Worm (Caenorhabditis elegans) whole organism, midembryonic: ENCODE results near the gene ubc-8.

Experiments
- T22C8.4 ChIP-seq: fragments of 200-800 bp; sonication (Bioruptor generic); IDR thresholded peaks from 2 replicates; pipeline ENCODE4 v1.3.6; 2022; ENCODE audit warnings: missing genetic modification characterization, missing compliant biosample characterization
- cog-1 ChIP-seq: sonication (generic microtip); optimal IDR thresholded peaks from 2 replicates; lab custom pipeline; 2016; ENCODE audit warnings: missing genetic modification characterization, missing compliant biosample characterization
- flt-1 ChIP-seq: fragments of 200-800 bp; sonication (Bioruptor generic); IDR thresholded peaks from 2 replicates; pipeline ENCODE4 v1.3.6; 2022; ENCODE audit warnings: missing genetic modification characterization, missing compliant biosample characterization
- klf-2 ChIP-seq: fragments of 200-800 bp; sonication (Bioruptor generic); conservative IDR thresholded peaks from 2 replicates; pipeline ENCODE4 v1.3.6; 2022; ENCODE audit warnings: missing genetic modification reagents, missing genetic modification characterization, missing compliant biosample characterization
- med-1 ChIP-seq: sonication (generic microtip); optimal IDR thresholded peaks from 2 replicates; lab custom pipeline; 2017; ENCODE audit warnings: missing genetic modification characterization, mild to moderate bottlenecking, missing compliant biosample characterization, antibody characterized with exemption, missing genetic modification reagents; ENCODE audit not compliant: insufficient read depth
- ref-1 ChIP-seq: fragments of 200-800 bp; sonication (Bioruptor generic); conservative IDR thresholded peaks from 2 replicates; pipeline ENCODE4 v1.3.6; 2022; ENCODE audit warnings: missing genetic modification reagents, missing genetic modification characterization, missing compliant biosample characterization
- tab-1 ChIP-seq: fragments of 200-800 bp; sonication (Bioruptor generic); IDR thresholded peaks from 2 replicates; pipeline ENCODE4 v1.3.6; 2022; ENCODE audit warnings: missing genetic modification characterization, missing compliant biosample characterization
- ztf-23 ChIP-seq: fragments of 200-800 bp; sonication (Bioruptor generic); IDR thresholded peaks from 2 replicates; pipeline ENCODE4 v1.3.6; 2022; ENCODE audit warnings: missing genetic modification reagents, missing genetic modification characterization, missing compliant biosample characterization
- ztf-29 ChIP-seq: fragments of 200-800 bp; sonication (Bioruptor generic); IDR thresholded peaks from 2 replicates; pipeline ENCODE4 v1.3.6; 2022; ENCODE audit warnings: missing genetic modification reagents, missing genetic modification characterization, missing compliant biosample characterization

DNA sequence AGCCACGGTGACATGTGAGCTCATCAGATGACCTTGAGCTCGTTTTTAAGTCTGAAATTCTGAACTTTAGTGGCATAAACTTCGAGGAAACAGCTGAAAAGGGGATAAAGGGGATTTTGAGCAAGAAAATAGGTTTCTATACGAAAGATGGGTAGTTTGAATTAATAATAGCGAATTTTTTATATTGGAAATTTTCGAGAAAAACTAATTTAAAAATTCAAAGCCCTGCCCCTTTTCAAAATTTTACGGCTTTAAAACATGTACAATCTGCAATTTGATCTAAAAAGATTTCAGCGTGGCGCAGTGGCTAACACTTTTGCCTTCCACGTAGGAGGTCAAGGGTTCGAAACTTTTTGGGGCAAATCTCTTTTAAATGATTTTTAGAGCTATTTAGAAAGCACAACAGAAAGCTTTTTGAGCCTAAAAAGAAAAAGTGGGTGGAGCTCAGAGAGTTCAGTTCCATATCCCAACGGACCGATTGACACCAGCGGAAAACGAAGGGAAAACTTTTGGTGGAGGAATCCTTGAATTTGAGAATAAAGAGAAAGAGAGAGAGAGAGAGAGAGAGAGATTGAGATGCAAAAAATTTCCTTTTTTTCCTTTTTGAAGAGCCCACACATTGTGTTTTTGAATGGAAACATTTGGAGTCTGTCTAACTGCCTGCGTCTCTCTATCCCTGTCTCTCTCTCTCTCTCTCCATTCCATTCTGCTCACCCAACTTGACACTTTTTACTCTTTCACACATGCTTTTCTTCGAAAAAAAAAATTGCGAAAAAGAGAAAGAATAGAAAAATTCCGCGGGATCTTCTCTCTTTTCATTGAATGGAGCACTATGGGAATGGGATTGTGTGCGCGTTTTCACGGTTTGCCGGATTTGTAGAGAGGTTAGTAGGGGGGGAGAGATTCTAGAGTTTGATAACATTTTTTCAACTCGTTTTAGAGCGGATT lies 42.8 kb downstream of the ubc-8 start, which contains the start of gene Y69A2AR.31:
- TF ChIP-seq flt-1 (GFP tag; lab: Robert Waterston, UW) = no peak
- TF ChIP-seq T22C8.4 (GFP tag; lab: Robert Waterston, UW) = no peak
- TF ChIP-seq klf-2 (GFP tag; lab: Robert Waterston, UW) = no peak
- no peak for TF ChIP-seq med-1 (GFP tag; lab: Kevin White, UChicago)
- no peak for TF ChIP-seq ztf-23
- TF ChIP-seq ztf-29 (GFP tag; lab: Robert Waterston, UW) = no peak
- no peak for TF ChIP-seq ref-1 (GFP tag; lab: Robert Waterston, UW)
- TF ChIP-seq tab-1 (GFP tag; lab: Robert Waterston, UW) = no peak
- no peak for TF ChIP-seq cog-1 (tag; lab: Kevin White, UChicago)
